Worm (Caenorhabditis elegans): ENCODE data around the gene grl-5.

Gene grl-5

DNA sequence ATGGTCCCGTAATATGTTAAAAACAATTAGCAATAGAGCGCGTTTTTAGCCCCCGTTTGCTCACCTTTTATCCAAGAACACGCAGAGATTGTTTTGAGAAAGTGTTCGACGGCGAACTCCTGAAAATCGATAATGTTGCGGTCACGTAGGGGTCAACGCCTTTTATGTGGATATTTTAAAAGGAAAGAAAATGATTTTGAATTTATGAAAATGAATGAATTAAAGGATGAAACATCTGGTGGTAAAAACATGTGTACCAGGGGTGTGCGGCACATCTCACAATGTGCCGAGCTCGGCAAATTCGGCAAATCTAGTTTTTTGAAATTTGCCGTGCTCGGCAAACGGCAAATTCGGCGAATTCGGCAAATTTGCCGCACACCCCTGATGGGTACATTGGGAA is 14.3 kb downstream of the grl-5 start, which contains the start of gene F13A2.4:
TSS of gene F13A2.4 (minus strand) at position 101 of the 400 bp plus-strand sequence.
- TF ChIP-seq snpc-4 (tag; optimal IDR thresholded peaks at IDR 0.05) (no peak), nhr-28 (tag; optimal IDR thresholded peaks at IDR 0.05) (no peak), lin-32 (GFP tag; optimal IDR thresholded peaks at IDR 0.05) (no peak), ces-1 (GFP tag; optimal IDR thresholded peaks at IDR 0.05) (no peak), tbx-8 (GFP tag; optimal IDR thresholded peaks at IDR 0.05) (no peak), ceh-43 (GFP tag; optimal IDR thresholded peaks at IDR 0.05) (no peak), M03D4.4 (tag; optimal IDR thresholded peaks at IDR 0.05) (no peak), nhr-76 (tag; optimal IDR thresholded peaks at IDR 0.05) (no peak), ztf-11 (tag; optimal IDR thresholded peaks at IDR 0.05) (no peak), blmp-1 (tag; optimal IDR thresholded peaks at IDR 0.05) (no peak), flh-1 (GFP tag; optimal IDR thresholded peaks at IDR 0.05) (no peak), bed-3 (GFP tag; optimal IDR thresholded peaks at IDR 0.05) (no peak), lsy-2 (tag; optimal IDR thresholded peaks at IDR 0.05) (no peak), pha-4 (tag; optimal IDR thresholded peaks at IDR 0.05) (no peak), sptf-1 (tag; optimal IDR thresholded peaks at IDR 0.05) (no peak), unc-120 (tag; optimal IDR thresholded peaks at IDR 0.05; ENCODE audit: poor library complexity, severe bottlenecking) (no peak), ceh-39 (tag; optimal IDR thresholded peaks at IDR 0.05) (no peak), nhr-237 (tag; optimal IDR thresholded peaks at IDR 0.05) (no peak), unc-39 (tag; optimal IDR thresholded peaks at IDR 0.05) (no peak), zip-8 (tag; optimal IDR thresholded peaks at IDR 0.05) (no peak)

DNA sequence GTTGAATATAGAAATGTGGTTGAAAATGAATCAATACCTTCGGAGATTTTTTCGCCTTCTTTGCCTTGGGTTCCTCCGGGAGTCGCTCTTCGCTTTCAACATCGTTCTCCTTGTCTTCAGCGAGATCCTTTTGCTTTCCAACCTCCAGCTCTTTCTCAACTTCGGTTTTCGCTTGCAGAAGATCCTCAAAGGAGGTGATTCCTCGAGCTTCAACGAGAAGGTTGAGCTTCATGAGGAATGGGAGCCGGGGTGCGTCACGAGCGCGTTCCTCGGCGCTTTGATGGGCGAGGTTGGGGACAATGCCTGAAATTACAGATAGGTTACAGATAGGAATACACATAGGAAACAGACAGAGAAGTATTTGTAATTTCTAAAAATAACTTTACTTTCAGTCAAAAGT is 15.6 kb downstream of the grl-5 start:
- TF ChIP-seq unc-62 (GFP tag; optimal IDR thresholded peaks at IDR 0.05): no peak
- TF ChIP-seq nhr-76 (tag; optimal IDR thresholded peaks at IDR 0.05): no peak
- TF ChIP-seq nhr-237 (tag; optimal IDR thresholded peaks at IDR 0.05): no peak
- TF ChIP-seq nhr-12 (tag; optimal IDR thresholded peaks at IDR 0.05): no peak
- TF ChIP-seq sptf-1 (tag; optimal IDR thresholded peaks at IDR 0.05): no peak
- TF ChIP-seq mab-5 (tag; optimal IDR thresholded peaks at IDR 0.05): no peak
- no peak for TF ChIP-seq nhr-28 (tag; optimal IDR thresholded peaks at IDR 0.05)
- no peak for TF ChIP-seq M03D4.4 (tag; optimal IDR thresholded peaks at IDR 0.05)
- TF ChIP-seq blmp-1 (tag; optimal IDR thresholded peaks at IDR 0.05): no peak
- no peak for TF ChIP-seq unc-39 (tag; optimal IDR thresholded peaks at IDR 0.05)
- TF ChIP-seq elt-1 (tag; optimal IDR thresholded peaks at IDR 0.05; ENCODE audit: borderline replicate concordance, insufficient read depth): no peak
- TF ChIP-seq nhr-2 (tag; optimal IDR thresholded peaks at IDR 0.05): no peak
- no peak for TF ChIP-seq ces-1 (GFP tag; optimal IDR thresholded peaks at IDR 0.05)
- no peak for TF ChIP-seq hlh-1 (tag; optimal IDR thresholded peaks at IDR 0.05)
- no peak for TF ChIP-seq ceh-83 (GFP tag; optimal IDR thresholded peaks at IDR 0.05)
- no peak for TF ChIP-seq ham-2 (GFP tag; optimal IDR thresholded peaks at IDR 0.05)
- TF ChIP-seq mls-2 (tag; optimal IDR thresholded peaks at IDR 0.05): no peak
- TF ChIP-seq pha-4 (tag; optimal IDR thresholded peaks at IDR 0.05): no peak
- TF ChIP-seq tbx-8 (GFP tag; optimal IDR thresholded peaks at IDR 0.05): no peak
- no peak for TF ChIP-seq sem-2 (GFP tag; optimal IDR thresholded peaks at IDR 0.05)

DNA sequence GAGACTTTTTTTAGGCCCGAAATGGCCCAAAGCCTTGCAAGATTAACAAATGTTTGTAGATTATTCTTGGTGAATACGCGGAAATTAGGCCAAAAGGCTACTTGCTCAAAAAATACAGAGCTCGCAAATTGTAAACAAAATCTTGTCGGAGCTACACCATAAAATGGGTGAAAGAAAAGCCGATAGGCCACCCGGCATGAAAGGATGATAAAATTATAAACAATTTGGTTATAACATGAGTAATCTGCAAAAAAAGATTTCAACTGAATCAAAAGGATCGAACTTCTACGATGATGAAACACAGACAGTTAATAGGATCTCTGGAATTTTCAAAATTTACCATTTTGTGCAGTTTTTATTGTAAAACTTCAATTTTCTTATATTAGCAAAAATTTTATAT is 16.3 kb downstream of the grl-5 start:
- TF ChIP-seq mls-2 (tag; optimal IDR thresholded peaks at IDR 0.05): no peak
- TF ChIP-seq nhr-76 (tag; optimal IDR thresholded peaks at IDR 0.05): no peak
- TF ChIP-seq elt-1 (tag; optimal IDR thresholded peaks at IDR 0.05; ENCODE audit: borderline replicate concordance, insufficient read depth): no peak
- no peak for TF ChIP-seq snpc-4 (tag; optimal IDR thresholded peaks at IDR 0.05)
- TF ChIP-seq nhr-2 (tag; optimal IDR thresholded peaks at IDR 0.05): no peak
- TF ChIP-seq ztf-11 (tag; optimal IDR thresholded peaks at IDR 0.05): no peak
- no peak for TF ChIP-seq ceh-83 (GFP tag; optimal IDR thresholded peaks at IDR 0.05)
- TF ChIP-seq unc-62 (GFP tag; optimal IDR thresholded peaks at IDR 0.05): no peak
- TF ChIP-seq ceh-43 (GFP tag; optimal IDR thresholded peaks at IDR 0.05): no peak
- no peak for TF ChIP-seq sem-2 (GFP tag; optimal IDR thresholded peaks at IDR 0.05)
- TF ChIP-seq nhr-237 (tag; optimal IDR thresholded peaks at IDR 0.05): no peak
- TF ChIP-seq elt-3 (tag; optimal IDR thresholded peaks at IDR 0.05): no peak
- TF ChIP-seq sptf-1 (tag; optimal IDR thresholded peaks at IDR 0.05): no peak
- no peak for TF ChIP-seq hlh-1 (tag; optimal IDR thresholded peaks at IDR 0.05)
- TF ChIP-seq drap-1 (GFP tag; optimal IDR thresholded peaks at IDR 0.05): no peak
- TF ChIP-seq nhr-12 (tag; optimal IDR thresholded peaks at IDR 0.05): no peak
- no peak for TF ChIP-seq unc-120 (tag; optimal IDR thresholded peaks at IDR 0.05; ENCODE audit: poor library complexity, severe bottlenecking)
- no peak for TF ChIP-seq ces-1 (GFP tag; optimal IDR thresholded peaks at IDR 0.05)
- TF ChIP-seq lsy-2 (tag; optimal IDR thresholded peaks at IDR 0.05): no peak

DNA sequence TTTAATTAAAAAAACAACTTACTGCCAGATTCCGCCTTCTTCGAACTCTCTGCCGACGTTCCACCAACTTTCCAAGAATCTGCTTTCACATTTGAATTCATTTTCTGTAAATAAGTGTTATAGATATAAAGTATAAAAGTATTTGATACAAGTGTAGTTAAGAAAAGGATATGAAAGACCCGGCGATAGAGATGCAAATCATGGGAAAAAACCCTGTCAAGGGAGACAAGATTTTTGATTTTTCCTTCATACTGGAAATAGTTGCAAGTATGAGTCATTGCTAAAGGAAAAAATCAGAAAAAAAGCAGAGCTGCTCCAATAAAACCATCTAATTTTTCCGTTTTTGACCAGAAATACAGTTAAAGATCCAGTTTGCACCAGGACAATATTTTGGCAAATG is 18.2 kb downstream of the grl-5 start, which contains the start of gene F13A2.3:
TSS of gene F13A2.3 (minus strand) at position 101 of the 400 bp plus-strand sequence.
- TF ChIP-seq ceh-39 (tag; optimal IDR thresholded peaks at IDR 0.05) (no peak), drap-1 (GFP tag; optimal IDR thresholded peaks at IDR 0.05) (no peak), ztf-11 (tag; optimal IDR thresholded peaks at IDR 0.05) (no peak), mep-1 (tag; optimal IDR thresholded peaks at IDR 0.05) (no peak), tbx-8 (GFP tag; optimal IDR thresholded peaks at IDR 0.05) (no peak)
